Fruit fly (Drosophila melanogaster) whole organism, embryonic: ENCODE data around the gene Dh44.

Experiments used
- Antp ChIP-seq: fragments of 200-800 bp; sonication (Bioruptor generic); optimal IDR thresholded peaks from 3 replicates; lab custom pipeline; 2016; ENCODE audit warnings: missing biosample characterization, missing genetic modification characterization
- B-H2 ChIP-seq: fragments of 200-800 bp; sonication (Bioruptor generic); optimal IDR thresholded peaks from 2 replicates; lab custom pipeline; 2018; ENCODE audit warnings: missing biosample characterization, mild to moderate bottlenecking, missing genetic modification characterization
- C15 ChIP-seq: fragments of 200-800 bp; sonication (Bioruptor generic); IDR thresholded peaks from 3 replicates; pipeline ENCODE4 v1.3.6; 2022; ENCODE audit warnings: missing biosample characterization, missing genetic modification characterization
- CG10431 ChIP-seq: fragments of 200-800 bp; sonication (Bioruptor generic); optimal IDR thresholded peaks from 3 replicates; lab custom pipeline; 2018; ENCODE audit warnings: missing biosample characterization, mild to moderate bottlenecking, missing genetic modification characterization
- CG10462 ChIP-seq: fragments of 200-800 bp; sonication (Bioruptor generic); optimal IDR thresholded peaks from 2 replicates; lab custom pipeline; 2016; ENCODE audit warnings: missing biosample characterization, missing genetic modification characterization
- CG10959 ChIP-seq: fragments of 200-800 bp; sonication (Bioruptor generic); IDR thresholded peaks from 2 replicates; pipeline ENCODE4 v1.3.6; 2022; ENCODE audit warnings: missing biosample characterization, missing genetic modification characterization
- CG10979 ChIP-seq: fragments of 200-800 bp; sonication (Bioruptor generic); optimal IDR thresholded peaks from 2 replicates; lab custom pipeline; 2018; ENCODE audit warnings: missing biosample characterization, mild to moderate bottlenecking, missing genetic modification characterization, moderate library complexity
- CG12391 ChIP-seq: fragments of 200-800 bp; sonication (Bioruptor generic); optimal IDR thresholded peaks from 3 replicates; lab custom pipeline; 2018; ENCODE audit warnings: missing biosample characterization, mild to moderate bottlenecking, missing genetic modification characterization, moderate library complexity
- CG12659 ChIP-seq: fragments of 200-800 bp; sonication (Bioruptor generic); optimal IDR thresholded peaks from 3 replicates; lab custom pipeline; 2017; ENCODE audit warnings: mild to moderate bottlenecking, missing biosample characterization, missing genetic modification reagents, missing genetic modification characterization
- CG14050 ChIP-seq: fragments of 200-800 bp; sonication (Bioruptor generic); IDR thresholded peaks from 3 replicates; pipeline ENCODE4 v1.3.6; 2022; ENCODE audit warnings: missing biosample characterization, missing genetic modification characterization
- CG15011 ChIP-seq: fragments of 200-800 bp; sonication (Bioruptor generic); optimal IDR thresholded peaks from 3 replicates; lab custom pipeline; 2018; ENCODE audit warnings: missing biosample characterization, mild to moderate bottlenecking, missing genetic modification characterization
- CG1647 ChIP-seq: fragments of 200-800 bp; sonication (Bioruptor generic); optimal IDR thresholded peaks from 3 replicates; lab custom pipeline; 2016; ENCODE audit warnings: missing biosample characterization, missing genetic modification characterization
- CG17361 ChIP-seq: fragments of 200-800 bp; sonication (Bioruptor generic); IDR thresholded peaks from 3 replicates; pipeline ENCODE4 v1.3.6; 2022; ENCODE audit warnings: missing biosample characterization, missing genetic modification characterization
- CG17385 ChIP-seq: fragments of 200-800 bp; sonication (Bioruptor generic); optimal IDR thresholded peaks from 3 replicates; lab custom pipeline; 2018; ENCODE audit warnings: missing biosample characterization, mild to moderate bottlenecking, missing genetic modification characterization
- CG17829 ChIP-seq: fragments of 200-800 bp; optimal IDR thresholded peaks from 2 replicates; lab custom pipeline; 2019; ENCODE audit warnings: missing biosample characterization, mild to moderate bottlenecking, missing genetic modification characterization, moderate library complexity
- CG3281 ChIP-seq: fragments of 200-800 bp; sonication (Bioruptor generic); optimal IDR thresholded peaks from 3 replicates; lab custom pipeline; 2017; ENCODE audit warnings: missing biosample characterization, mild to moderate bottlenecking, missing genetic modification characterization
- CG3995 ChIP-seq: fragments of 200-800 bp; sonication (Bioruptor generic); optimal IDR thresholded peaks from 3 replicates; lab custom pipeline; 2016; ENCODE audit warnings: missing biosample characterization, missing genetic modification characterization
- CG4424 ChIP-seq: fragments of 200-800 bp; sonication (Bioruptor generic); optimal IDR thresholded peaks from 3 replicates; lab custom pipeline; 2016; ENCODE audit warnings: missing biosample characterization, missing genetic modification characterization
- CG8765 ChIP-seq: fragments of 200-800 bp; sonication (Bioruptor generic); IDR thresholded peaks from 2 replicates; pipeline ENCODE4 v1.3.6; 2022; ENCODE audit warnings: missing biosample characterization, missing genetic modification characterization
- CG8924 ChIP-seq: fragments of 200-800 bp; optimal IDR thresholded peaks from 3 replicates; lab custom pipeline; 2019; ENCODE audit warnings: missing biosample characterization, mild to moderate bottlenecking, missing genetic modification characterization, moderate library complexity
- CHES-1-like ChIP-seq: fragments of 200-800 bp; sonication (Bioruptor generic); optimal IDR thresholded peaks from 2 replicates; lab custom pipeline; 2016; ENCODE audit warnings: missing biosample characterization, missing genetic modification characterization
- Dad ChIP-seq: fragments of 200-800 bp; sonication (Bioruptor generic); optimal IDR thresholded peaks from 3 replicates; lab custom pipeline; 2016; ENCODE audit warnings: missing biosample characterization, missing genetic modification characterization
- E2f2 ChIP-seq: fragments of 200-800 bp; sonication (Bioruptor generic); IDR thresholded peaks from 2 replicates; pipeline ENCODE4 v1.3.6; 2022; ENCODE audit warnings: missing biosample characterization, missing genetic modification characterization
- Med ChIP-seq: fragments of 200-800 bp; sonication (Bioruptor generic); peaks from one replicate; lab custom pipeline; 2016; ENCODE audit warnings: missing biosample characterization, missing genetic modification characterization, mild to moderate bottlenecking, inconsistent platforms, moderate library complexity
- Mes4 ChIP-seq: fragments of 200-800 bp; sonication (Bioruptor generic); optimal IDR thresholded peaks from 2 replicates; lab custom pipeline; 2016; ENCODE audit warnings: missing biosample characterization, missing genetic modification characterization
- Sin3A ChIP-seq: fragments of >200 bp; optimal IDR thresholded peaks from 2 replicates; lab custom pipeline; 2018
- Sox100B ChIP-seq: fragments of 200-800 bp; sonication (Bioruptor generic); optimal IDR thresholded peaks from 3 replicates; lab custom pipeline; 2018; ENCODE audit warnings: missing biosample characterization, mild to moderate bottlenecking, missing genetic modification characterization
- TFAM ChIP-seq: fragments of 200-800 bp; sonication (Bioruptor generic); optimal IDR thresholded peaks from 2 replicates; lab custom pipeline; 2017; ENCODE audit warnings: missing biosample characterization, missing genetic modification characterization, inconsistent platforms
- Xrp1 ChIP-seq: fragments of 200-800 bp; sonication (Bioruptor generic); IDR thresholded peaks from 2 replicates; pipeline ENCODE4 v1.3.6; 2022; ENCODE audit warnings: missing biosample characterization, missing genetic modification characterization
- al ChIP-seq: fragments of 200-800 bp; sonication (Bioruptor generic); IDR thresholded peaks from 2 replicates; pipeline ENCODE4 v1.3.6; 2022; ENCODE audit warnings: missing biosample characterization, missing genetic modification characterization
- cas ChIP-seq: fragments of 200-800 bp; sonication (Bioruptor generic); IDR thresholded peaks from 2 replicates; pipeline ENCODE4 v1.3.6; 2022; ENCODE audit warnings: missing biosample characterization, missing genetic modification characterization
- cg ChIP-seq: fragments of 200-800 bp; sonication (Bioruptor generic); optimal IDR thresholded peaks from 3 replicates; lab custom pipeline; 2019; ENCODE audit warnings: missing biosample characterization, mild to moderate bottlenecking, missing genetic modification characterization, moderate library complexity
- chm ChIP-seq: fragments of 200-800 bp; sonication (Bioruptor generic); IDR thresholded peaks from 2 replicates; pipeline ENCODE4 v1.3.6; 2022; ENCODE audit warnings: missing biosample characterization, missing genetic modification characterization
- crol ChIP-seq: fragments of 200-800 bp; sonication (Bioruptor generic); IDR thresholded peaks from 2 replicates; pipeline ENCODE4 v1.3.6; 2022; ENCODE audit warnings: missing biosample characterization, missing genetic modification characterization
- danr ChIP-seq: fragments of 200-800 bp; sonication (Bioruptor generic); IDR thresholded peaks from 2 replicates; pipeline ENCODE4 v1.3.6; 2022; ENCODE audit warnings: missing biosample characterization, missing genetic modification characterization
- disco-r ChIP-seq: fragments of 200-800 bp; sonication (Bioruptor generic); optimal IDR thresholded peaks from 2 replicates; lab custom pipeline; 2016; ENCODE audit warnings: missing biosample characterization, missing genetic modification characterization
- dmrt11E ChIP-seq: fragments of 200-800 bp; sonication (Bioruptor generic); optimal IDR thresholded peaks from 3 replicates; lab custom pipeline; 2018; ENCODE audit warnings: missing biosample characterization, mild to moderate bottlenecking, missing genetic modification characterization, moderate library complexity
- her ChIP-seq: fragments of 200-800 bp; sonication (Bioruptor generic); optimal IDR thresholded peaks from 2 replicates; lab custom pipeline; 2016; ENCODE audit warnings: missing biosample characterization, missing genetic modification characterization
- lab ChIP-seq: fragments of 200-800 bp; sonication (Bioruptor generic); optimal IDR thresholded peaks from 3 replicates; lab custom pipeline; 2017; ENCODE audit warnings: missing biosample characterization, missing genetic modification characterization, mild to moderate bottlenecking, moderate library complexity, missing genetic modification reagents
- lmd ChIP-seq: fragments of 200-800 bp; sonication (Bioruptor generic); IDR thresholded peaks from 2 replicates; pipeline ENCODE4 v1.3.6; 2022; ENCODE audit warnings: missing biosample characterization, missing genetic modification characterization
- lov ChIP-seq, 2 experiments: fragments of 200-800 bp in 1 of 2; fragments of >200 bp in 1 of 2; sonication (Bioruptor generic) in 1 of 2; IDR thresholded peaks in 1 of 2; optimal IDR thresholded peaks in 1 of 2; 2 replicates in 1 of 2; 3 replicates in 1 of 2; pipeline versions ENCODE4 v1.3.6 to Lab custom; 2017 to 2022; ENCODE audit warnings: missing biosample characterization in 1 of 2, missing genetic modification characterization in 1 of 2
- org-1 ChIP-seq: fragments of 200-800 bp; sonication (Bioruptor generic); optimal IDR thresholded peaks from 2 replicates; lab custom pipeline; 2017; ENCODE audit warnings: missing biosample characterization, missing genetic modification characterization
- pb ChIP-seq: fragments of 200-800 bp; sonication (Bioruptor generic); optimal IDR thresholded peaks from 3 replicates; lab custom pipeline; 2016; ENCODE audit warnings: missing biosample characterization, missing genetic modification characterization
- ro ChIP-seq: fragments of 200-800 bp; sonication (Bioruptor generic); IDR thresholded peaks from 2 replicates; pipeline ENCODE4 v1.3.6; 2022; ENCODE audit warnings: missing biosample characterization, missing genetic modification characterization
- sc ChIP-seq, 3 experiments: fragments of >200 bp in 2 of 3; fragments of 200-800 bp in 1 of 3; sonication (Bioruptor generic) in 1 of 3; optimal IDR thresholded peaks; 2 replicates in 2 of 3; 3 replicates in 1 of 3; lab custom pipeline; 2017; ENCODE audit warnings: mild to moderate bottlenecking in 1 of 3, missing biosample characterization in 1 of 3, missing genetic modification characterization in 1 of 3, missing genetic modification reagents in 1 of 3
- schlank ChIP-seq: fragments of 200-800 bp; sonication (Bioruptor generic); optimal IDR thresholded peaks from 2 replicates; lab custom pipeline; 2018; ENCODE audit warnings: missing biosample characterization, mild to moderate bottlenecking, missing genetic modification characterization
- sqz ChIP-seq: fragments of 200-800 bp; sonication (Bioruptor generic); optimal IDR thresholded peaks from 3 replicates; lab custom pipeline; 2018; ENCODE audit warnings: missing biosample characterization, mild to moderate bottlenecking, missing genetic modification characterization
- tgo ChIP-seq: fragments of 200-800 bp; sonication (Bioruptor generic); IDR thresholded peaks from 3 replicates; pipeline ENCODE4 v1.3.6; 2022; ENCODE audit warnings: missing biosample characterization, missing genetic modification characterization
- tin ChIP-seq: fragments of 200-800 bp; sonication (Bioruptor generic); optimal IDR thresholded peaks from 3 replicates; lab custom pipeline; 2016; ENCODE audit warnings: missing biosample characterization, missing genetic modification characterization
- ttk ChIP-seq: fragments of 200-800 bp; sonication (Bioruptor generic); IDR thresholded peaks from 2 replicates; pipeline ENCODE4 v2.1.2; 2022; ENCODE audit warnings: missing biosample characterization, missing genetic modification characterization
- zf30C ChIP-seq: fragments of 200-800 bp; sonication (Bioruptor generic); optimal IDR thresholded peaks from 3 replicates; lab custom pipeline; 2018; ENCODE audit warnings: missing biosample characterization, mild to moderate bottlenecking, missing genetic modification characterization

The Dh44 gene

dm6 chr3R:9626880-9627401, 11.0 kb upstream of the Dh44 start, which contains the start of the genes CG9427 and CG8319 (continued):
- TF ChIP-seq lab (GFP tag; lab: Kevin White, UChicago) = peak; percentile 53
- TF ChIP-seq Sin3A (lab: Kevin White, UChicago) = peak; percentile 13
- peak; percentile 55; the same call in 2 of the 3 replicates for TF ChIP-seq tgo
- no peak for TF ChIP-seq CG14050
- no peak for TF ChIP-seq org-1 (GFP tag; lab: Kevin White, UChicago)
- peak; percentile 63 for TF ChIP-seq CHES-1-like
- TF ChIP-seq dmrt11E (tag; lab: Kevin White, UChicago) = peak; percentile 56
- TF ChIP-seq tin (GFP tag; lab: Kevin White, UChicago) = peak; percentile 71
- no peak for TF ChIP-seq disco-r (GFP tag; lab: Kevin White, UChicago)
- TF ChIP-seq her (GFP tag; lab: Kevin White, UChicago) = no peak
- TF ChIP-seq CG10462 = peak; percentile 48
- TF ChIP-seq sqz (GFP tag; lab: Kevin White, UChicago) = no peak
- no peak for TF ChIP-seq ttk (GFP tag; lab: Robert Waterston, UW)
- TF ChIP-seq Antp (GFP tag; lab: Kevin White, UChicago) = peak; percentile 2
- peak; percentile 40; the same call in 1 of the 2 replicates for TF ChIP-seq lmd (GFP tag; lab: Robert Waterston, UW)
- peak; percentile 85 for TF ChIP-seq B-H2 (GFP tag; lab: Kevin White, UChicago)
- TF ChIP-seq sc (optimal IDR thresholded peaks at IDR 0.05; lab: Kevin White, UChicago) = no peak
- TF ChIP-seq sc (GFP tag; optimal IDR thresholded peaks at IDR 0.05; lab: Kevin White, UChicago) = no peak
- peak; percentile 57 for TF ChIP-seq schlank
- TF ChIP-seq Mes4 (GFP tag; lab: Kevin White, UChicago) = peak; percentile 49
- peak; percentile 76 for TF ChIP-seq CG8924 (tag; lab: Kevin White, UChicago)
- no peak for TF ChIP-seq zf30C (GFP tag; lab: Kevin White, UChicago)
- peak; percentile 67; the same call in 2 of the 3 replicates for TF ChIP-seq CG17361 (GFP tag; lab: Robert Waterston, UW)
- TF ChIP-seq Med (GFP tag; lab: Kevin White, UChicago) = peak; percentile 93
- TF ChIP-seq C15 (GFP tag; lab: Robert Waterston, UW) = no peak
- TF ChIP-seq Dad = peak; percentile 23
- no peak for TF ChIP-seq CG15011
- no peak for TF ChIP-seq lov (optimal IDR thresholded peaks at IDR 0.05; lab: Kevin White, UChicago)
- TF ChIP-seq lov (GFP tag; IDR thresholded peaks at IDR 0.05; lab: Robert Waterston, UW) = no peak
- TF ChIP-seq cas = no peak
- TF ChIP-seq CG3281 (GFP tag; lab: Kevin White, UChicago) = peak; percentile 46
- TF ChIP-seq Sox100B (GFP tag; lab: Kevin White, UChicago) = peak; percentile 30
- peak; percentile 89 for TF ChIP-seq CG12391 (tag; lab: Kevin White, UChicago)
- TF ChIP-seq CG1647 (GFP tag; lab: Kevin White, UChicago) = no peak
- TF ChIP-seq CG17829 = peak; percentile 80
- TF ChIP-seq CG4424 (GFP tag; lab: Kevin White, UChicago) = peak; percentile 70
- TF ChIP-seq CG10959 (GFP tag; lab: Robert Waterston, UW) = no peak
- TF ChIP-seq crol (GFP tag; lab: Robert Waterston, UW) = no peak
- peak; percentile 35 for TF ChIP-seq CG17385 (GFP tag; lab: Kevin White, UChicago)
- TF ChIP-seq CG3995 (GFP tag; lab: Kevin White, UChicago) = peak; percentile 100
- TF ChIP-seq danr = no peak
- TF ChIP-seq pb (GFP tag; lab: Kevin White, UChicago) = no peak
- peak; percentile 94 for TF ChIP-seq E2f2 (GFP tag; lab: Robert Waterston, UW)
- no peak for TF ChIP-seq chm
- TF ChIP-seq CG10431 (GFP tag; lab: Kevin White, UChicago) = no peak
- TF ChIP-seq Xrp1 (GFP tag; lab: Robert Waterston, UW) = peak; percentile 67; the same call in 1 of the 2 replicates
- TF ChIP-seq cg (GFP tag; lab: Kevin White, UChicago) = no peak
- peak; percentile 71 for TF ChIP-seq CG12659 (GFP tag; lab: Kevin White, UChicago)
- no peak for TF ChIP-seq TFAM (GFP tag; lab: Kevin White, UChicago)
- 0 out of 2 replicates have a peak, but pooled peaks have one; percentile 25 for TF ChIP-seq al
- no peak for TF ChIP-seq CG8765
- TF ChIP-seq CG10979 = peak; percentile 54
- TF ChIP-seq ro (GFP tag; lab: Robert Waterston, UW) = no peak
